Worm (Caenorhabditis elegans) whole organism, early embryonic: ENCODE data around the gene lgc-55.

ENCODE experiments used
- B0310.2 ChIP-seq: sonication (generic microtip); optimal IDR thresholded peaks from 2 replicates; lab custom pipeline; 2016; ENCODE audit warnings: mild to moderate bottlenecking, missing genetic modification characterization, missing compliant biosample characterization
- F13C5.2 ChIP-seq: sonication (generic microtip); optimal IDR thresholded peaks from 2 replicates; lab custom pipeline; 2017; ENCODE audit warnings: mild to moderate bottlenecking, missing genetic modification characterization, inconsistent platforms, missing compliant biosample characterization
- aly-1 ChIP-seq: sonication (generic microtip); optimal IDR thresholded peaks from 2 replicates; lab custom pipeline; 2016; ENCODE audit warnings: missing genetic modification characterization, missing compliant biosample characterization
- ama-1 ChIP-seq: fragments of 150-350 bp; optimal IDR thresholded peaks from 2 replicates; lab custom pipeline; 2014
- ceh-13 ChIP-seq: fragments of 200-800 bp; sonication (Bioruptor generic); optimal IDR thresholded peaks from 2 replicates; lab custom pipeline; 2018; ENCODE audit warnings: mild to moderate bottlenecking, missing genetic modification characterization, missing compliant biosample characterization
- ceh-36 ChIP-seq: sonication (generic microtip); optimal IDR thresholded peaks from 2 replicates; lab custom pipeline; 2016; ENCODE audit warnings: missing genetic modification characterization, inconsistent platforms, missing compliant biosample characterization
- ets-7 ChIP-seq: sonication (generic microtip); optimal IDR thresholded peaks from 2 replicates; lab custom pipeline; 2016; ENCODE audit warnings: missing genotype, missing genetic modification characterization, missing compliant biosample characterization
- flt-1 ChIP-seq: fragments of 200-800 bp; sonication (Bioruptor generic); IDR thresholded peaks from 2 replicates; pipeline ENCODE4 v1.3.6; 2022; ENCODE audit warnings: missing genetic modification characterization, missing compliant biosample characterization
- hmbx-1 ChIP-seq: sonication (generic microtip); optimal IDR thresholded peaks from 2 replicates; lab custom pipeline; 2016; ENCODE audit warnings: mild to moderate bottlenecking, missing genetic modification characterization, missing compliant biosample characterization
- hmg-4 ChIP-seq: fragments of 200-800 bp; sonication (Bioruptor generic); optimal IDR thresholded peaks from 2 replicates; lab custom pipeline; 2018; ENCODE audit warnings: mild to moderate bottlenecking, missing genetic modification characterization, missing compliant biosample characterization
- hnd-1 ChIP-seq: sonication (generic microtip); optimal IDR thresholded peaks from 2 replicates; lab custom pipeline; 2016; ENCODE audit warnings: missing genetic modification characterization, missing compliant biosample characterization
- pes-1 ChIP-seq: fragments of 200-800 bp; sonication (Bioruptor generic); IDR thresholded peaks from 2 replicates; pipeline ENCODE4 v1.3.6; 2022; ENCODE audit warnings: missing genetic modification reagents, missing genetic modification characterization, missing compliant biosample characterization
- scrt-1 ChIP-seq: fragments of 200-800 bp; sonication (Bioruptor generic); IDR thresholded peaks from 2 replicates; pipeline ENCODE4 v1.3.6; 2022; ENCODE audit warnings: missing genetic modification characterization, missing compliant biosample characterization
- sea-1 ChIP-seq: fragments of 200-800 bp; sonication (Bioruptor generic); conservative IDR thresholded peaks from 2 replicates; pipeline ENCODE4 v1.3.6; 2022; ENCODE audit warnings: missing genetic modification characterization, missing compliant biosample characterization
- tbx-11 ChIP-seq: fragments of 200-800 bp; sonication (Bioruptor generic); IDR thresholded peaks from 2 replicates; pipeline ENCODE4 v1.3.6; 2022; ENCODE audit warnings: missing genetic modification characterization, missing compliant biosample characterization
- tbx-37 ChIP-seq: fragments of 200-800 bp; sonication (Bioruptor generic); conservative IDR thresholded peaks from 2 replicates; pipeline ENCODE4 v1.3.6; 2022; ENCODE audit warnings: missing genetic modification reagents, missing genetic modification characterization, missing compliant biosample characterization
- tra-4 ChIP-seq: sonication (generic microtip); optimal IDR thresholded peaks from 2 replicates; lab custom pipeline; 2017; ENCODE audit warnings: missing genetic modification characterization, missing compliant biosample characterization

The lgc-55 gene

DNA sequence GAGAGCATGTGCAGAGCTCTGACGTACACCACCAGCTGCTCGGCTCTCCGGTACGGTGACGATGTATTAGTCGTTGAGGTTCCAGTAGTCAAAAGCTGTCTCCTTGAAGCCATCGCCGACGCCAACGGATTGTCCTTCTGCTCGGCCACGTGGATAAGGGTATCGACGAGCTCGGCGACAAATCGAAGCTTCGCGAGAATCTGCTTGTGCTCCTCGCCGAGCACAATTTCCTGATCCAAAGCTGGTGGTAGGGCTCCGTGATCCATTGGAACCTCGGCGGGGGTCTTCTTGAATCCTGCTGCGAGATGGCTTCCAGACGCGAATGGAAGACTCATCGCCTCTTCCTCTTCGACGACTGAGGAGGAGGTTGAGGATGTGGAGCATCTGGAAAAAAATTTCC, 25.4 kb upstream of the lgc-55 start:
- TF ChIP-seq ama-1 (no peak), hmg-4 (GFP tag; lab: Kevin White, UChicago) (no peak), F13C5.2 (tag; lab: Kevin White, UChicago) (no peak), ceh-13 (GFP tag; lab: Kevin White, UChicago) (no peak)

DNA sequence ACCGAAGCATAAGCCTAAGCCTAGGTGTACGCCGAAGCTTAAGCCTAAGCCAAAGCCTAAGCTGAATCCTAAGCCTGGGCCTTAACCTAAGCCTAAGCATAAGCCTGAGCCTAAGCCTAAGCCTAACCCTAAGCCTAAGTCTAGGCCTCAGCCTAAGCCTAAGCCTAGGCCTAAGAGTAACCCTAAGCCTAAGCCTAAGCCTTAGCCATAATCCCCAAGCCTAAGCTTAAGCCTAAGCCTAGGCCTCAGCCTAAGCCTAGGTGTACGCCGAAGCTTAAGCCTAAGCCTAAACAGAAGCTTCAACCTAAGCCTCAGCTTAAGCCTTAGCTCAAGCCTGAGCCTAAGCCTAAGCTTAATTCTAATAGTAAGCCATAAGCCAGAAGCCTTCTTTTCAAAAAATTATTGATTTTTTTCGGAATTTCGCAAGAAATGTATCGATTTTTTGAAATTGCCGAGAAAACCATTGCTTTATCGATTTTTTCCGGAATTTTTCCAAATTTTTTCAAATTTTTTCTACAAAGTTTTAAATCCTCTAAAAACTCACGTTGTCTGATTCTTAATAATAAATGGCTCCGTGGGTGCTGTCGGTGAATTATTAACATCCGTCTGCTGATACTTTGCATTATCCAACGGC, 24.5 kb upstream of the lgc-55 start:
- TF ChIP-seq B0310.2 (tag; lab: Kevin White, UChicago) (no peak), ceh-36 (peak; percentile 93), ama-1 (peak; percentile 13)

DNA sequence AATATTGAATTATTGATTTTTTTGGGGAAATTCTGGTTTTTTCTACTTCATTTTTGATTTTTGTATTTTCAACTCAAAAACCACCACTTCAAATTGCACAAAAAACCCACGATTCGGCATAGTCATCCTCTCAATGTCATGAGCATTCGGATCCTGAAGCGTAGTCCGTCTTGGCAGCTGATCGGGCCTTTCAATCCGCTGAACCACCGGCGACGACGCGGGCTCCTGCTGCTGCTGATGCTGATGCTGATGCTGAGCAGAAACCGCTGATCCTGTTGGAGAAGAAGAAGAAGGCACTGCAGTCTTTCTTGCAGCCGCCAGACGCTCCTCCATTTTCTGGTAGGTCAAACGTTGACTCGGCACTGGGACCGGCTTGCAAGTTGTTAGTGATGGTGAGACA, 23.7 kb upstream of the lgc-55 start:
- no peak for TF ChIP-seq ama-1
- no peak for TF ChIP-seq ets-7
- TF ChIP-seq tbx-11 (GFP tag; lab: Robert Waterston, UW), result no peak
- no peak for TF ChIP-seq pes-1 (GFP tag; lab: Robert Waterston, UW)
- TF ChIP-seq hmbx-1 (tag; lab: Kevin White, UChicago), result no peak
- TF ChIP-seq flt-1 (GFP tag; lab: Robert Waterston, UW), result no peak
- no peak for TF ChIP-seq scrt-1 (GFP tag; lab: Robert Waterston, UW)
- TF ChIP-seq ceh-36, result no peak
- no peak for TF ChIP-seq sea-1 (GFP tag; lab: Robert Waterston, UW)
- no peak for TF ChIP-seq F13C5.2 (tag; lab: Kevin White, UChicago)
- no peak for TF ChIP-seq tbx-37 (GFP tag; lab: Robert Waterston, UW)
- TF ChIP-seq hmg-4 (GFP tag; lab: Kevin White, UChicago), result no peak
- TF ChIP-seq ceh-13 (GFP tag; lab: Kevin White, UChicago), result no peak
- no peak for TF ChIP-seq tra-4
- TF ChIP-seq aly-1 (tag; lab: Kevin White, UChicago), result no peak
- TF ChIP-seq B0310.2 (tag; lab: Kevin White, UChicago), result no peak

DNA sequence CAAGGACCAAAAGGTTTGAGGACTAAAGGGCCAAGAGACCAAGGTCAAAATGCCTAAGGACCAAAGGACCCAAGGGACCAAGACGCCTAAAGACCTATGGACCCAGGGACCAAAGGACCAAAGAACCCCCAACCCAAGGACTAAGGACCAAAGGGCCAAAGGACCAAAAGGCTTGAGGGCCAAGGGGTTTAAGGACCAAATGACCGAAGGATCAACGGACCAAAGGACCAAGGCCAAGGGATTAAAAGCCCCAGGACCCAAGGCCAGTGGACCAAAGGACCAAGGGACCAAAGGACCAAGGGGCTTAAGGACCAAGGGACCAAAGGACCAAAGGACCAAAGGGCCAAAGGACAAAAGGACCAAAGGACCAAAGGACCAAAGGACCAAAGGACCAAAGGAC, 23.1 kb upstream of the lgc-55 start:
- TF ChIP-seq aly-1 (tag; lab: Kevin White, UChicago) (no peak), hmg-4 (GFP tag; lab: Kevin White, UChicago) (no peak), hmbx-1 (tag; lab: Kevin White, UChicago) (no peak), tbx-37 (GFP tag; lab: Robert Waterston, UW) (0 out of 2 replicates have a peak, but pooled peaks have one; percentile 25), B0310.2 (tag; lab: Kevin White, UChicago) (no peak), sea-1 (GFP tag; lab: Robert Waterston, UW) (no peak), scrt-1 (GFP tag; lab: Robert Waterston, UW) (0 out of 2 replicates have a peak, but pooled peaks have one; percentile 38), pes-1 (GFP tag; lab: Robert Waterston, UW) (no peak), flt-1 (GFP tag; lab: Robert Waterston, UW) (no peak), ets-7 (no peak), ceh-36 (peak; percentile 63), ama-1 (no peak), F13C5.2 (tag; lab: Kevin White, UChicago) (no peak)

DNA sequence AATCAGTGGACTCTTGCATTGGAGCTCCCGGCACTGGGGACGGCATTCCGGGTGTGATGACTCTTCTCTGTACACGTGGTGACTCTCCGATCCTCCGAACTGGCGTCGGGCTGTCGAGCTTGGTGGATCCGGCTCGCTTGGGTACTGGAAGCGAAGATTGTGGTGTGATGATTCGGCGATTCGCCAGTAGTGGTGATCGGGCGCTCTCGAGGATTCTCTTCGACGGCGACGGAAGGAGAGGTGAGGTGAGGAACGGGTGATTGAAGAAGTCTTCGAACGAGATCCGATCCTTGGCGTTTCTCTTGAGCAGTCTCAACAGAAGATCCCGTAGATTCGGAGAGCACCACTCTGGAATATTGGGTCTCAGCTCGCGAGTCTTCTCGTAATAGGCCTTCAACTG, 22.2 kb upstream of the lgc-55 start:
- 0 out of 2 replicates have a peak, but pooled peaks have one; percentile 24 for TF ChIP-seq scrt-1 (GFP tag; lab: Robert Waterston, UW)
- TF ChIP-seq flt-1 (GFP tag; lab: Robert Waterston, UW), result no peak

DNA sequence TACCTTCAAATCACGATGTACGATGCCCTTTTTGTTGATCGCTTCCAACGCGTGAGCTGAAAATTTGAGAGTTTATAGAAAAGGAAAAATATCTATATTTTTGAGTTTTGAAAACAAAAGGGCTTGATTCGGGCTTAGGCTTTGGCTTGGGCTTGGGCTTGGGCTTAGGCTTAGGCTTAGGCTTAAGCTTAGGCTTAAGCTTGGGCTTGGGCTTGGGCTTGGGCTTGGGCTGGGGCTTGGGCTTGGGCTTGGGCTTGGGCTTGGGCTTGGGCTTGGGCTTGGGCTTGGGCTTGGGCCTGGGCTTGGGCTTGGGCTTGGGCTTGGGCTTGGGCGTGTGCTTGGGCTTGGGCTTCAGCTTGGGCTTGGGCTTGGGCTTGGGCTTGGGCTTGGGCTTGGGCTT, 20.7 kb upstream of the lgc-55 start:
- no peak for TF ChIP-seq tbx-37 (GFP tag; lab: Robert Waterston, UW)
- 0 out of 2 replicates have a peak, but pooled peaks have one; percentile 41 for TF ChIP-seq scrt-1 (GFP tag; lab: Robert Waterston, UW)

DNA sequence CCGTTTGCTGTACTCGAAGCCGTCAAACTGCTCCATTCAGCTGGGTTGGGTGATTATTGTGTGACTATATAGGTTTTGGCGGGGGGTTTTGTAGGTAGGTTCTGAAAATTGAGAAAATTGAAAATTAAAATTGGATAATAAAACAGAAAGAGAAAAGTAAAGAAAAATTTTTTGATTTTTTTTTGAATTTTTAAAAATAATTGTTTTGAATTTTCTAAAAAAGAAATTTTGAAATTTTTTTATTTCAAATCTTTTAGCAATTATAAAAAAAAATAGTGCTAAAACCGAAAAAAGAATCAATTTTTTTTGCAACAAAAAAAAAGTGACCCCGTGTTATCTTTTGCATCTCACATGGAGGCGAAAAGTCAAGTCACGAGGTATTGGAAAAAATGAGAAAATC, 18.5 kb upstream of the lgc-55 start, which contains the start of gene unc-51:
Gene unc-51, minus strand, starts transcription at position 101 of the 400 bp plus-strand sequence.
- TF ChIP-seq hmbx-1 (tag; lab: Kevin White, UChicago) (no peak), pes-1 (GFP tag; lab: Robert Waterston, UW) (no peak), B0310.2 (tag; lab: Kevin White, UChicago) (no peak), hmg-4 (GFP tag; lab: Kevin White, UChicago) (no peak), ceh-13 (GFP tag; lab: Kevin White, UChicago) (no peak), ets-7 (no peak), scrt-1 (GFP tag; lab: Robert Waterston, UW) (no peak), tbx-11 (GFP tag; lab: Robert Waterston, UW) (no peak), sea-1 (GFP tag; lab: Robert Waterston, UW) (no peak), F13C5.2 (tag; lab: Kevin White, UChicago) (no peak), ama-1 (no peak), ceh-36 (no peak), tra-4 (no peak), tbx-37 (GFP tag; lab: Robert Waterston, UW) (no peak), aly-1 (tag; lab: Kevin White, UChicago) (no peak), hnd-1 (tag; lab: Kevin White, UChicago) (no peak), flt-1 (GFP tag; lab: Robert Waterston, UW) (no peak)

DNA sequence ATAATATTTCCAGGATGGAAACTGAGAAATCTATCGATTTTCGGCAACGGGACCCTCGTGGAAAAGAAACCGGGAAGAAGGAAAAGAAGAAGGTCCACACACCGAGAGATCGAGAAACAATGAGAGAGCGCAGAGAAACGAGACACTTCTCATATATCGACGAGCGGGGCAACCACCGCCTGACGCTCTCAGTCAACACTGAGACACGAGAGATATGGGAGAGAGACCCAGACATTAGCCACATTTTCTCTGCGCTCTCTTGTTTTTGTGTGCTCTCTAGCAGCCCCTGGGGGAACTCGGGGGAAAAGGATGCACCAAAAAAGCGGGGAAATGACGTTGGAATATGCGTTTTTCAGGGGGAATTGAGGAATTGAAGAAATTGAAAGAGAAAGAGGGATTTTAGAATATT, 17.1 kb upstream of the lgc-55 start:
- TF ChIP-seq sea-1 (GFP tag; lab: Robert Waterston, UW) (no peak), F13C5.2 (tag; lab: Kevin White, UChicago) (peak; percentile 52), B0310.2 (tag; lab: Kevin White, UChicago) (no peak), aly-1 (tag; lab: Kevin White, UChicago) (no peak), tbx-11 (GFP tag; lab: Robert Waterston, UW) (no peak), pes-1 (GFP tag; lab: Robert Waterston, UW) (no peak), hmbx-1 (tag; lab: Kevin White, UChicago) (no peak), hmg-4 (GFP tag; lab: Kevin White, UChicago) (peak; percentile 61)
